Worm (Caenorhabditis elegans): ENCODE measurements around the gene C08B11.9.

Gene C08B11.9

DNA sequence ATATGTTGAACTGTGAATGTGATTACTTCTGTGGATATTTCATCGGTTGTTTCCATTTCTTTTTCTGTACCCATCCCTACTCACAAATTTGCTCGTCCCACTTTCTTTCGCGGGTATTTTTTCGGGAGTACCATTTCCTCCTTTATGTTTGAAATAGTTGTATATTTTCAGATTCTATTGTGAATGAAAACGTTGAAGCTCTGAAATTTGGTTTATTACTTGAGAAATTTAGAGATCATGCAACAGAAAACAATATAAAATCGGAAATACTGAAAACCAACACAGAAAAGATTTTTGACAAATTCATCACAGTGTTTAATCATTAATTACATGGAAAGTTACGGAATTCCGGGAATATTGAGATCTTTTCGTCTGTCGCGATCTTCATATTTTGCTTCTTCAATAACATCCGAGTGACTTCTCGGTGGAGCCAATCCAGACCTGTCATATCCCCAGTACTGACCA is 17.4 kb downstream of the C08B11.9 start (continued):
- no peak for TF ChIP-seq akir-1 (GFP tag; optimal IDR thresholded peaks at IDR 0.05)
- TF ChIP-seq lin-26 (GFP tag; IDR thresholded peaks at IDR 0.05): peak; percentile 33; the same call in 1 of the 2 replicates
- TF ChIP-seq sdz-38 (tag; optimal IDR thresholded peaks at IDR 0.05): no peak
- peak; percentile 42 for TF ChIP-seq repo-1 (tag; optimal IDR thresholded peaks at IDR 0.05)
- TF ChIP-seq nhr-80 (tag; optimal IDR thresholded peaks at IDR 0.05): no peak
- no peak for TF ChIP-seq pha-4 (tag; optimal IDR thresholded peaks at IDR 0.05)
- no peak for TF ChIP-seq bed-2 (GFP tag; IDR thresholded peaks at IDR 0.05)
- TF ChIP-seq Y53F4B.3 (GFP tag; IDR thresholded peaks at IDR 0.05): no peak
- TF ChIP-seq rcor-1 (GFP tag; IDR thresholded peaks at IDR 0.05): peak; percentile 43; the same call in 1 of the 2 replicates
- no peak for TF ChIP-seq zfh-2 (GFP tag; conservative IDR thresholded peaks at IDR 0.05)
- peak; percentile 9 for TF ChIP-seq zim-3 (tag; optimal IDR thresholded peaks at IDR 0.05)
- TF ChIP-seq aptf-2 (GFP tag; conservative IDR thresholded peaks at IDR 0.05): no peak
- TF ChIP-seq nfya-2 (GFP tag; IDR thresholded peaks at IDR 0.05): no peak
- no peak for TF ChIP-seq C06A6.2 (GFP tag; conservative IDR thresholded peaks at IDR 0.05)
- peak; percentile 31; the same call in 1 of the 2 replicates for TF ChIP-seq dox-1 (GFP tag; IDR thresholded peaks at IDR 0.05)
- no peak for TF ChIP-seq bed-1 (GFP tag; IDR thresholded peaks at IDR 0.05)
- no peak for TF ChIP-seq mes-4 (tag; optimal IDR thresholded peaks at IDR 0.05)
- TF ChIP-seq ztf-22 (GFP tag; optimal IDR thresholded peaks at IDR 0.05): peak; percentile 51
- no peak for TF ChIP-seq sptf-2 (GFP tag; optimal IDR thresholded peaks at IDR 0.05)
- TF ChIP-seq unc-130 (GFP tag; optimal IDR thresholded peaks at IDR 0.05): no peak
- peak; percentile 17; the same call in 1 of the 2 replicates for TF ChIP-seq cebp-1 (GFP tag; IDR thresholded peaks at IDR 0.05)
- peak; percentile 73 for TF ChIP-seq cebp-1 (tag; optimal IDR thresholded peaks at IDR 0.05)
- TF ChIP-seq ekl-4 (GFP tag; IDR thresholded peaks at IDR 0.05): no peak; the same call in 1 of the 2 replicates
- no peak for TF ChIP-seq mel-28 (tag; optimal IDR thresholded peaks at IDR 0.05; ENCODE audit: borderline replicate concordance)
- TF ChIP-seq efl-1 (GFP tag; optimal IDR thresholded peaks at IDR 0.05): no peak
- TF ChIP-seq ztf-18 (tag; optimal IDR thresholded peaks at IDR 0.05): no peak
- TF ChIP-seq gei-17 (GFP tag; optimal IDR thresholded peaks at IDR 0.05): no peak
- no peak for TF ChIP-seq madf-10 (tag; optimal IDR thresholded peaks at IDR 0.05)

- TF ChIP-seq snpc-3.4 (tag; optimal IDR thresholded peaks at IDR 0.05) (no peak), zfh-2 (GFP tag; conservative IDR thresholded peaks at IDR 0.05) (no peak)
These were observed 20.6 kb downstream of the C08B11.9 start, which contains the start of gene zyg-11 for ce11 chrII:8017380-8017779. Gene zyg-11 (plus strand): TSS chrII:8017680.

DNA sequence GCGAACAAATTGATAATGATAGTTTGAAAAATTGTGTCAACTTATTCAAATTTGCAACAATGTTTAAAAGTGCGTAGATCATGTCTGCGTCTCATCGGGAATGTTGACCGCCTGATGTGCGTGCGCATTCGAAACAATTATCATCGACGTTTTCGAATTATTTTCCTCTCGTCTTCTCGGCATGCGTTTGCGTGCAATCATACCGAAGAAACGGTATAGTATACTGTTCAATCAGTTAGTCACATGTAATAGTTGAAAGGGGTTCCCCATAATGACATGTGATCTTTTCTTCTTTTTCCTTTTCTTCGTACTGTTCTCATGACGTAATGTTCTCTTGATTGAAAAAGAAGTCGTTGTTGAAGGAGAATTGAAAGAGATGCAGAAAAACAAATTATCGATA is 21.2 kb downstream of the C08B11.9 start:
- no peak for TF ChIP-seq F37B4.10 (GFP tag; IDR thresholded peaks at IDR 0.05)
- peak; percentile 51; the same call in 1 of the 2 replicates for TF ChIP-seq Y67H2A.10 (GFP tag; conservative IDR thresholded peaks at IDR 0.05)
- no peak for TF ChIP-seq Y56A3A.18 (GFP tag; IDR thresholded peaks at IDR 0.05)
- no peak for TF ChIP-seq aptf-2 (GFP tag; conservative IDR thresholded peaks at IDR 0.05)
- TF ChIP-seq B0261.1 (tag; optimal IDR thresholded peaks at IDR 0.05): no peak
- no peak for TF ChIP-seq nhr-179 (tag; optimal IDR thresholded peaks at IDR 0.05)
- TF ChIP-seq T07F8.4 (tag; optimal IDR thresholded peaks at IDR 0.05): no peak
- TF ChIP-seq ama-1 (optimal IDR thresholded peaks at IDR 0.05): peak; percentile 5
- no peak for TF ChIP-seq ama-1 (GFP tag; optimal IDR thresholded peaks at IDR 0.05)
- TF ChIP-seq dpff-1 (tag; optimal IDR thresholded peaks at IDR 0.05): no peak
- TF ChIP-seq B0336.3 (GFP tag; IDR thresholded peaks at IDR 0.05): 0 out of 2 replicates have a peak, but pooled peaks have one; percentile 8
- peak; percentile 6 for TF ChIP-seq snpc-3.4 (tag; optimal IDR thresholded peaks at IDR 0.05)
- peak; percentile 38 for TF ChIP-seq hmg-1.2 (GFP tag; IDR thresholded peaks at IDR 0.05)
- no peak for TF ChIP-seq unc-130 (GFP tag; optimal IDR thresholded peaks at IDR 0.05)
- peak; percentile 58 for TF ChIP-seq chd-7 (tag; optimal IDR thresholded peaks at IDR 0.05)
- TF ChIP-seq pha-4 (tag; optimal IDR thresholded peaks at IDR 0.05): no peak
- 0 out of 2 replicates have a peak, but pooled peaks have one; percentile 21 for TF ChIP-seq let-526 (GFP tag; IDR thresholded peaks at IDR 0.05)
- no peak for TF ChIP-seq ztf-18 (tag; optimal IDR thresholded peaks at IDR 0.05)
- TF ChIP-seq nhr-90 (tag; optimal IDR thresholded peaks at IDR 0.05): peak; percentile 22
- no peak for TF ChIP-seq lag-1 (GFP tag; IDR thresholded peaks at IDR 0.05)
- no peak for TF ChIP-seq F55B11.4 (tag; optimal IDR thresholded peaks at IDR 0.05; ENCODE audit: borderline replicate concordance, insufficient read depth)
- TF ChIP-seq ceh-40 (GFP tag; IDR thresholded peaks at IDR 0.05): no peak
- no peak for TF ChIP-seq lsy-27 (tag; optimal IDR thresholded peaks at IDR 0.05; ENCODE audit: borderline replicate concordance, insufficient read depth)
